Fruit fly (Drosophila melanogaster) whole organism, embryonic: ENCODE measurements around the gene HemK1.

Source experiments
- CG13296 ChIP-seq: fragments of 200-800 bp; sonication (Bioruptor generic); optimal IDR thresholded peaks from 3 replicates; lab custom pipeline; 2018; ENCODE audit warnings: missing biosample characterization, mild to moderate bottlenecking, missing genetic modification characterization
- CG15601 ChIP-seq: fragments of 200-800 bp; sonication (Bioruptor generic); optimal IDR thresholded peaks from 3 replicates; lab custom pipeline; 2019; ENCODE audit warnings: missing biosample characterization, mild to moderate bottlenecking, missing genetic modification characterization, moderate library complexity
- CG3281 ChIP-seq: fragments of 200-800 bp; sonication (Bioruptor generic); optimal IDR thresholded peaks from 3 replicates; lab custom pipeline; 2017; ENCODE audit warnings: missing biosample characterization, mild to moderate bottlenecking, missing genetic modification characterization
- CG5180 ChIP-seq: fragments of 200-800 bp; sonication (Bioruptor generic); optimal IDR thresholded peaks from 3 replicates; lab custom pipeline; 2017; ENCODE audit warnings: missing biosample characterization, missing genetic modification characterization, mild to moderate bottlenecking, moderate library complexity, missing genetic modification reagents
- CG7987 ChIP-seq: fragments of 200-800 bp; sonication (Bioruptor generic); optimal IDR thresholded peaks from 2 replicates; lab custom pipeline; 2018; ENCODE audit warnings: missing biosample characterization, mild to moderate bottlenecking, missing genetic modification characterization, moderate library complexity
- Dbx ChIP-seq: fragments of 200-800 bp; sonication (Bioruptor generic); IDR thresholded peaks from 3 replicates; pipeline ENCODE4 v1.3.6; 2022; ENCODE audit warnings: missing biosample characterization, missing genetic modification characterization
- Nf-YB ChIP-seq: fragments of 200-800 bp; sonication (Bioruptor generic); optimal IDR thresholded peaks from 3 replicates; lab custom pipeline; 2019; ENCODE audit warnings: missing biosample characterization, mild to moderate bottlenecking, missing genetic modification characterization, moderate library complexity
- dmrt11E ChIP-seq: fragments of 200-800 bp; sonication (Bioruptor generic); optimal IDR thresholded peaks from 3 replicates; lab custom pipeline; 2018; ENCODE audit warnings: missing biosample characterization, mild to moderate bottlenecking, missing genetic modification characterization, moderate library complexity
- fd102C ChIP-seq: fragments of 200-800 bp; sonication (Bioruptor generic); optimal IDR thresholded peaks from 2 replicates; lab custom pipeline; 2018; ENCODE audit warnings: missing biosample characterization, mild to moderate bottlenecking, missing genetic modification characterization, moderate library complexity
- pb ChIP-seq: fragments of 200-800 bp; sonication (Bioruptor generic); optimal IDR thresholded peaks from 3 replicates; lab custom pipeline; 2016; ENCODE audit warnings: missing biosample characterization, missing genetic modification characterization

DNA sequence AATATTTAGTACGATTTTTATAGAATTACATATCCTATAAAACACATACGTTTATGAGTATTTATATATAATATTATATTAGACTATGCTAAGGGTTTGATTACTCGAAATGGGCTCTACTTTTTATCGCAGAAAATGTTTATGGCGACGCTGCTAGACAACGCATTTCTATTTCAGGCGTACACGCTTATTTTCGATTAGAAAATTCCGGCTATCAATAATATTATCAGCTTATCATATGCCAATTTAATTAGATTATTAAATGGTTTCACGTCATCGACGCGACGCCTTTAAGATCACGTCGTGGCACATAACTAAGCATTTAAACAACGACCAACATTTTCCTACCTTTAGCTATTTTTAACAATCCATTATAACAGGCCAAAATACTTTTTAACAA lies 41.2 kb downstream of the HemK1 start:
- no peak for TF ChIP-seq CG13296
- TF ChIP-seq dmrt11E (tag; lab: Kevin White, UChicago): no peak
- TF ChIP-seq pb: no peak
- TF ChIP-seq CG3281: no peak
- TF ChIP-seq Dbx: no peak
- TF ChIP-seq Nf-YB: no peak
- no peak for TF ChIP-seq CG5180 (GFP tag; lab: Kevin White, UChicago)
- TF ChIP-seq fd102C (GFP tag; lab: Kevin White, UChicago): no peak
- no peak for TF ChIP-seq CG7987 (GFP tag; lab: Kevin White, UChicago)
- no peak for TF ChIP-seq CG15601 (tag; lab: Kevin White, UChicago)
